Worm (Caenorhabditis elegans) whole organism, L4 larva: ENCODE measurements around the gene cab-1.
A peak's percentile ranks its signal among the peaks of the same experiment; 100 is the strongest.

Experiments used
- F10B5.3 ChIP-seq: sonication (generic microtip); optimal IDR thresholded peaks from 2 replicates; lab custom pipeline; 2016; ENCODE audit warnings: mild to moderate bottlenecking, missing genetic modification characterization, missing compliant biosample characterization
- F49E8.2 ChIP-seq: sonication (generic microtip); optimal IDR thresholded peaks from 2 replicates; lab custom pipeline; 2016; ENCODE audit warnings: missing compliant biosample characterization, mild to moderate bottlenecking, missing genetic modification characterization, borderline replicate concordance
- T26A8.4 ChIP-seq: fragments of 200-800 bp; sonication (Bioruptor generic); IDR thresholded peaks from 2 replicates; pipeline ENCODE4 v1.3.6; 2022; ENCODE audit warnings: missing genetic modification characterization, missing compliant biosample characterization
- Y5F2A.4 ChIP-seq: fragments of 200-800 bp; sonication (Bioruptor generic); optimal IDR thresholded peaks from 2 replicates; lab custom pipeline; 2018; ENCODE audit warnings: mild to moderate bottlenecking, missing genetic modification characterization, missing compliant biosample characterization
- Y75B8A.6 ChIP-seq: fragments of 200-800 bp; sonication (Bioruptor generic); IDR thresholded peaks from 2 replicates; pipeline ENCODE4 v1.3.6; 2022; ENCODE audit warnings: missing genetic modification reagents, missing genetic modification characterization, missing compliant biosample characterization
- aha-1 ChIP-seq: fragments of 150-350 bp; peaks from one replicate; lab custom pipeline; 2014; ENCODE audit warnings: missing biosample characterization, missing genetic modification characterization
- ama-1 ChIP-seq: fragments of 150-350 bp; optimal IDR thresholded peaks from 2 replicates; lab custom pipeline; 2014; ENCODE audit warnings: inconsistent platforms, mixed read lengths
- attf-4 ChIP-seq: sonication (generic microtip); optimal IDR thresholded peaks from 3 replicates; lab custom pipeline; 2017; ENCODE audit warnings: missing biosample characterization, missing genetic modification characterization
- ceh-62 ChIP-seq: sonication (generic microtip); optimal IDR thresholded peaks from 2 replicates; lab custom pipeline; 2017; ENCODE audit warnings: missing biosample characterization, missing genetic modification characterization
- ctbp-1 ChIP-seq: fragments of 200-800 bp; sonication (Bioruptor generic); IDR thresholded peaks from 2 replicates; pipeline ENCODE4 v1.3.6; 2022; ENCODE audit warnings: missing genetic modification reagents, missing genetic modification characterization, missing compliant biosample characterization
- dmd-6 ChIP-seq: fragments of 200-800 bp; sonication (Bioruptor generic); IDR thresholded peaks from 2 replicates; pipeline ENCODE4 v1.3.6; 2022; ENCODE audit warnings: missing genetic modification reagents, missing genetic modification characterization, missing compliant biosample characterization
- egl-43 ChIP-seq: fragments of 200-800 bp; sonication (Bioruptor generic); IDR thresholded peaks from 2 replicates; pipeline ENCODE4 v1.3.6; 2022; ENCODE audit warnings: missing genetic modification reagents, missing genetic modification characterization, missing compliant biosample characterization
- hif-1 ChIP-seq, 2 experiments: sonication (generic microtip); optimal IDR thresholded peaks; 2 replicates each; lab custom pipeline; 2016 to 2017; ENCODE audit warnings: missing compliant biosample characterization in 2 of 2, missing genetic modification characterization in 2 of 2, missing genetic modification reagents in 2 of 2, missing genotype in 2 of 2, mild to moderate bottlenecking in 1 of 2
- hlh-30 ChIP-seq: sonication (generic microtip); optimal IDR thresholded peaks from 2 replicates; lab custom pipeline; 2017; ENCODE audit warnings: antibody characterized with exemption, mild to moderate bottlenecking, missing genetic modification characterization, missing compliant biosample characterization; ENCODE audit not compliant: insufficient read depth
- hmg-1.1 ChIP-seq: fragments of 200-800 bp; sonication (Bioruptor generic); IDR thresholded peaks from 2 replicates; pipeline ENCODE4 v1.3.6; 2022; ENCODE audit warnings: missing genetic modification reagents, missing genetic modification characterization, missing compliant biosample characterization
- lin-15B ChIP-seq: fragments of 150-350 bp; sonication (generic microtip); optimal IDR thresholded peaks from 3 replicates; lab custom pipeline; 2014; ENCODE audit warnings: missing biosample characterization, missing genetic modification characterization
- lin-38 ChIP-seq: fragments of 200-800 bp; sonication (Bioruptor generic); IDR thresholded peaks from 2 replicates; pipeline ENCODE4 v1.3.6; 2022; ENCODE audit warnings: missing genetic modification reagents, missing genetic modification characterization, missing compliant biosample characterization
- lin-39 ChIP-seq: fragments of 150-350 bp; optimal IDR thresholded peaks from 2 replicates; lab custom pipeline; 2014; ENCODE audit warnings: missing biosample characterization, missing genetic modification reagents, missing genetic modification characterization
- lsy-2 ChIP-seq, 2 experiments: fragments of 150-350 bp in 1 of 2; sonication (generic microtip) in 1 of 2; optimal IDR thresholded peaks; 2 replicates each; lab custom pipeline; 2014 to 2017; ENCODE audit warnings: missing biosample characterization in 2 of 2, missing genetic modification characterization in 2 of 2
- mdl-1 ChIP-seq, 2 experiments: fragments of 150-350 bp in 1 of 2; sonication (generic microtip) in 1 of 2; optimal IDR thresholded peaks; 2 replicates each; lab custom pipeline; 2014 to 2017; ENCODE audit warnings: missing biosample characterization in 2 of 2, missing genetic modification characterization in 2 of 2
- mdt-29 ChIP-seq: fragments of 200-800 bp; sonication (Bioruptor generic); IDR thresholded peaks from 2 replicates; pipeline ENCODE4 v1.3.6; 2022; ENCODE audit warnings: missing genetic modification reagents, missing genetic modification characterization, missing compliant biosample characterization
- mep-1 ChIP-seq: fragments of 150-350 bp; sonication (generic microtip); optimal IDR thresholded peaks from 3 replicates; lab custom pipeline; 2014; ENCODE audit warnings: missing biosample characterization, missing genetic modification characterization
- mes-2 ChIP-seq: sonication (generic microtip); optimal IDR thresholded peaks from 2 replicates; lab custom pipeline; 2016; ENCODE audit warnings: missing genotype, mild to moderate bottlenecking, missing genetic modification characterization, missing compliant biosample characterization; ENCODE audit not compliant: poor library complexity, severe bottlenecking
- mxl-2 ChIP-seq: fragments of 200-800 bp; sonication (Bioruptor generic); conservative IDR thresholded peaks from 2 replicates; pipeline ENCODE4 v1.3.6; 2022; ENCODE audit warnings: missing genetic modification reagents, missing genetic modification characterization, missing compliant biosample characterization
- mxl-3 ChIP-seq: fragments of 200-800 bp; sonication (Bioruptor generic); optimal IDR thresholded peaks from 2 replicates; lab custom pipeline; 2018; ENCODE audit warnings: mild to moderate bottlenecking, missing genetic modification characterization, missing compliant biosample characterization
- nhr-10 ChIP-seq: fragments of 150-350 bp; optimal IDR thresholded peaks from 2 replicates; lab custom pipeline; 2014; ENCODE audit warnings: missing biosample characterization, missing genetic modification characterization
- nhr-11 ChIP-seq: fragments of 150-350 bp; optimal IDR thresholded peaks from 2 replicates; lab custom pipeline; 2014; ENCODE audit warnings: missing biosample characterization, missing genetic modification characterization
- nhr-42 ChIP-seq: fragments of 200-800 bp; sonication (Bioruptor generic); IDR thresholded peaks from 2 replicates; pipeline ENCODE4 v1.3.6; 2022; ENCODE audit warnings: missing genetic modification characterization, missing compliant biosample characterization
- nhr-48 ChIP-seq: sonication (generic microtip); optimal IDR thresholded peaks from 2 replicates; lab custom pipeline; 2016; ENCODE audit warnings: mild to moderate bottlenecking, missing genetic modification characterization, missing compliant biosample characterization
- rbr-2 ChIP-seq: sonication (generic microtip); optimal IDR thresholded peaks from 2 replicates; lab custom pipeline; 2016; ENCODE audit warnings: missing genotype, missing genetic modification characterization, missing compliant biosample characterization
- saeg-2 ChIP-seq: fragments of 200-800 bp; sonication (Bioruptor generic); IDR thresholded peaks from 2 replicates; pipeline ENCODE4 v1.3.6; 2022; ENCODE audit warnings: missing genetic modification reagents, missing genetic modification characterization, missing compliant biosample characterization
- set-16 ChIP-seq: fragments of 200-800 bp; sonication (Bioruptor generic); IDR thresholded peaks from 2 replicates; pipeline ENCODE4 v1.3.6; 2022; ENCODE audit warnings: missing genetic modification reagents, missing genetic modification characterization, missing compliant biosample characterization
- snpc-4 ChIP-seq: fragments of 150-350 bp; optimal IDR thresholded peaks from 2 replicates; lab custom pipeline; 2014; ENCODE audit warnings: missing biosample characterization, missing genetic modification characterization
- spr-3 ChIP-seq: fragments of 200-800 bp; sonication (Bioruptor generic); optimal IDR thresholded peaks from 2 replicates; lab custom pipeline; 2018; ENCODE audit warnings: mild to moderate bottlenecking, missing genetic modification characterization, missing compliant biosample characterization
- unc-39 ChIP-seq: sonication (generic microtip); optimal IDR thresholded peaks from 2 replicates; lab custom pipeline; 2017; ENCODE audit warnings: missing biosample characterization, missing genetic modification characterization
- unc-62 ChIP-seq, 3 experiments: fragments of 150-350 bp in 1 of 3; sonication (generic microtip); optimal IDR thresholded peaks in 2 of 3; peaks in 1 of 3; 1 replicate in 1 of 3; 2 replicates in 2 of 3; lab custom pipeline; 2014 to 2017; ENCODE audit warnings: missing biosample characterization in 3 of 3, missing genetic modification characterization in 3 of 3, missing genetic modification reagents in 3 of 3, missing genotype in 1 of 3

Gene cab-1

DNA sequence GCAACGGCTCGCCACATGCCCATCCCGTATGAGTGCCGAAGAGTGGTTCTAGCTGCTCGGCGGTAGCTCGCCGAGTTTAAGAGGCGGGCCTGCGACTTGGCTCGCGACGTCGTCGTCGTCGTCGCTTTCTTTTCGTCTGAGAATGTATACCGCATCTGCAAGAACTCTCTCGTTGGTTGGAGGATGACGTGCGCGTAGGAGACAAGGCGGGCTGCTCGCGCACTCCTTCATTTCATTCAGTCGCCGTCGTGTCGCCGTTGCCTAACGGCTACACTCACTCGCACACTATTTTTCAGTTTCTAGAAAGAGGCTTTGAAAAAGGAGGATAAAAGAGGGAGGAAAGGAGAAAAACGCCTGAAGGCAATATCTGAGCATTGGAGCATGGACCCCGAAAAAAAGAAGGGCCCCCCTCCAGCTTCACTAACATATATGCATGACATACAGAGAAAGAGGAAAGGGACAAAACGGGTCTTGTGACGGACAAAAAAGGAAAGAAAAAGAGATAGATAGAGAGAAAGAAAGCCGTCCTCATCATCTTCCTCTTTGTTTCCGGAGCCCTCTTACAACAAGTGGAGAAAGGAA, 7.1 kb downstream of the cab-1 start (continued):
- TF ChIP-seq hmg-1.1 (GFP tag; lab: Robert Waterston, UW) (peak; percentile 69), attf-4 (tag; lab: Kevin White, UChicago) (no peak)

DNA sequence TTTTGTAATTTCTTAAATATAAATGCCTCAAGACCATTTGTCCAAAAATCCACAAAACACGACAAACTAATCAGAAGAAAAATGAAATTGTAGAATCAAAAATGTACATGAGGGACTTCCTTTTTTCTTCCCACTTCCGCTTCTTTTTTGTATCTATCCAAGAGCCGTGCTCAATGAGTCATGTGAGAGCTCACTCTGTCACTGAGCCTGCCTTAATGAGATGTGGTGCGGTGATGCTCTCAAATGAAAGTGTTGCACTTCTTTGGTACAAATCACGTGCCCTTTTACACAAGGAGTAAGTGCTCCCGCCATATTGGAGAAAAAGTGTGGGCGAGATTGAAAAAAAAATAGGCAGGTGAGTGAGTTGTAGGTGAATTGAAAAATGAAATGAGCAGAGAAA, 8.4 kb downstream of the cab-1 start:
- TF ChIP-seq hmg-1.1 (GFP tag; lab: Robert Waterston, UW) (0 out of 2 replicates have a peak, but pooled peaks have one; percentile 13), mxl-2 (no peak), mdl-1 (tag; optimal IDR thresholded peaks at IDR 0.05; lab: Kevin White, UChicago) (peak in 1 of 2 experiments; percentile 23), hlh-30 (tag; lab: Kevin White, UChicago) (peak; percentile 60), lin-15B (tag; lab: Kevin White, UChicago) (no peak), lsy-2 (tag; optimal IDR thresholded peaks at IDR 0.05; lab: Kevin White, UChicago) (peak in 1 of 2 experiments; percentile 37), egl-43 (0 out of 2 replicates have a peak, but pooled peaks have one; percentile 41), ctbp-1 (GFP tag; lab: Robert Waterston, UW) (peak; percentile 60), mep-1 (tag; lab: Kevin White, UChicago) (peak; percentile 9), hif-1 (tag; optimal IDR thresholded peaks at IDR 0.05; lab: Kevin White, UChicago) (no peak)

DNA sequence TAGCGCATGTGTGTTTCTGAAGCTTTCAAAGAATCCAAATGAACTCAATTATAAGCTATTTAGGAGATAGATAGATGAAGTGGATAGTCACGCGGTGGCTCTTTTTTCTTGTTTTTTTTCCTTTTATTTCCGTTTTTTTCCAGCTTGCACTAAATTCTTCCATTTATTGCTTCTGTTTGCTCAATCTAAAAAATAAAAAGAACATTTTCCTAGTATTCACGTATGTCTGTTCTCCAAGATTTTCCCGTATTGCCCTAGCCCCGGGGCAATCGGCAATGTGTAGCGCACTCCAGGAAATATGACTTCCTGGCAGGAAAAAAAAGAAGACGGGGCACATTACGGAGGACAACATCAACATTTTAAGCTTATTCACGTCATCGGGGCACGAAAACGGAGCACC, 10.9 kb downstream of the cab-1 start:
- no peak for TF ChIP-seq spr-3 (GFP tag; lab: Kevin White, UChicago)
- TF ChIP-seq nhr-10 (tag; lab: Kevin White, UChicago) = no peak
- TF ChIP-seq unc-39 (tag; lab: Kevin White, UChicago) = no peak
- TF ChIP-seq unc-62 (GFP tag; optimal IDR thresholded peaks at IDR 0.05 in 1 of 2; lab: Kevin White, UChicago) = peak in 1 of 2 experiments; percentile 47
- no peak for TF ChIP-seq unc-62 (tag; optimal IDR thresholded peaks at IDR 0.05; lab: Kevin White, UChicago)
- TF ChIP-seq set-16 (GFP tag; lab: Robert Waterston, UW) = 0 out of 2 replicates have a peak, but pooled peaks have one; percentile 0
- TF ChIP-seq lin-39 (tag; lab: Kevin White, UChicago) = no peak

DNA sequence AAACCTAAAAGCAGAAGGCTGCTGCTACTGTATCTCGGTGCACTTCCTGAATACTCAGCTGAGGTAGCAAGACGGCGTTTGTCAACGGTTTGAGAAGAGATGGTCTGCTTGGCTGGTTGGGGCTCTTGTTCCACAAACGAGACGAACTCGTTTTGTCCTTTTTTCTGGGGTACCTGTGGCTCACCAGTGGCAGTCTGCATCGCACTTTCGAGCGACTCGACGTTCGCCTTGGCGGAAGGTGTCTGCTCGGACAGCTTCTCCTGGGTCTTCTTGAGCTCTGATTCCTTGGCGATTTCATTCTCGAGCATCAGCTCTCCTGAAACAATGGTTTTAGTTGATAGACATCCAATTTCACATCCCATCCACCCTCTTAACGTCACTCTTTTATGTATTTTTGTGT, 11.3 kb downstream of the cab-1 start:
- TF ChIP-seq unc-62 (GFP tag; optimal IDR thresholded peaks at IDR 0.05 in 1 of 2; lab: Kevin White, UChicago) = peak in 1 of 2 experiments; percentile 86
- no peak for TF ChIP-seq unc-62 (tag; optimal IDR thresholded peaks at IDR 0.05; lab: Kevin White, UChicago)
- no peak for TF ChIP-seq attf-4 (tag; lab: Kevin White, UChicago)
- peak; percentile 57; the same call in 1 of the 2 replicates for TF ChIP-seq set-16 (GFP tag; lab: Robert Waterston, UW)
- no peak for TF ChIP-seq Y75B8A.6
- TF ChIP-seq dmd-6 (GFP tag; lab: Robert Waterston, UW) = 0 out of 2 replicates have a peak, but pooled peaks have one; percentile 9
- no peak for TF ChIP-seq lin-38 (GFP tag; lab: Robert Waterston, UW)

DNA sequence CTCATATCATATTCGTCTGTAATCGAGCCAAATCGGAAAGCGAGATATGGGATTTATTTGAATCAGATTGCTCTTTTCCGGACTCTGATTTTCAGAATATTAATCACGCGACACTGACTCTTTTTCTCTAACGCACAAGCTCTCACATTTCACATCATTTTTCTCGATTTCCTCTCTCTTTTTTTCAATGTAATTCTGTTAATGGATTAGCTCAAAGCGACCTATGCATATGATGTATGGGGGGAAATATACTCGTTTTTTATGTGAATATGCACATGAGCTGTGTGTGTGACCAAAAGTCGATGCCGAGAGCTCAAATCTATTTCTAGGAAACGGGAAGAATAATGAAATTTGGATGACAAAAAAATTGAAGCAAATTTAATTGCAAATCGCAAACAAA, 12.1 kb downstream of the cab-1 start:
- no peak for TF ChIP-seq ceh-62 (tag; lab: Kevin White, UChicago)
- peak; percentile 20 for TF ChIP-seq nhr-48 (tag; lab: Kevin White, UChicago)
- TF ChIP-seq saeg-2 (GFP tag; lab: Robert Waterston, UW) = no peak
- no peak for TF ChIP-seq attf-4 (tag; lab: Kevin White, UChicago)
- TF ChIP-seq unc-39 (tag; lab: Kevin White, UChicago) = no peak
- TF ChIP-seq mes-2 (tag; lab: Kevin White, UChicago) = no peak
- TF ChIP-seq aha-1 = peak; percentile 90
- TF ChIP-seq snpc-4 (tag; lab: Kevin White, UChicago) = no peak
- TF ChIP-seq hlh-30 (tag; lab: Kevin White, UChicago) = peak; percentile 41
- no peak for TF ChIP-seq Y5F2A.4
- no peak for TF ChIP-seq mdt-29 (GFP tag; lab: Robert Waterston, UW)
- TF ChIP-seq nhr-42 (GFP tag; lab: Robert Waterston, UW) = no peak
- peak; percentile 31 for TF ChIP-seq mep-1 (tag; lab: Kevin White, UChicago)
- TF ChIP-seq F10B5.3 (tag; lab: Kevin White, UChicago) = no peak
- no peak for TF ChIP-seq ama-1 (lab: Kevin White, UChicago)
- peak in 1 of 2 experiments; percentile 50 for TF ChIP-seq lsy-2 (tag; optimal IDR thresholded peaks at IDR 0.05; lab: Kevin White, UChicago)
- no peak for TF ChIP-seq mxl-3
- peak; percentile 22 for TF ChIP-seq rbr-2 (tag; lab: Kevin White, UChicago)
- 0 out of 2 replicates have a peak, but pooled peaks have one; percentile 27 for TF ChIP-seq T26A8.4 (GFP tag; lab: Robert Waterston, UW)
- TF ChIP-seq nhr-11 = peak; percentile 81
- no peak for TF ChIP-seq F49E8.2 (tag; lab: Kevin White, UChicago)
- TF ChIP-seq dmd-6 (GFP tag; lab: Robert Waterston, UW) = peak; percentile 15; the same call in 1 of the 2 replicates
